Fruit fly (Drosophila melanogaster) whole organism, prepupa: ENCODE results near the gene CG15773.

Source experiments
- Blimp-1 ChIP-seq: fragments of 200-800 bp; sonication (Bioruptor generic); optimal IDR thresholded peaks from 3 replicates; lab custom pipeline; 2017; ENCODE audit warnings: missing biosample characterization, missing genetic modification characterization, mild to moderate bottlenecking, moderate library complexity, missing genetic modification reagents
- CG10631 ChIP-seq: fragments of 200-800 bp; sonication (Bioruptor generic); optimal IDR thresholded peaks from 2 replicates; lab custom pipeline; 2016; ENCODE audit warnings: missing biosample characterization, missing genetic modification characterization
- CG11294 ChIP-seq: fragments of 200-800 bp; sonication (Bioruptor generic); IDR thresholded peaks from 2 replicates; pipeline ENCODE4 v1.3.6; 2022; ENCODE audit warnings: missing biosample characterization, missing genetic modification characterization
- CG1621 ChIP-seq: fragments of 200-800 bp; sonication (Bioruptor generic); optimal IDR thresholded peaks from 3 replicates; lab custom pipeline; 2018; ENCODE audit warnings: missing biosample characterization, mild to moderate bottlenecking, missing genetic modification characterization
- CG3032 ChIP-seq: fragments of 200-800 bp; optimal IDR thresholded peaks from 2 replicates; lab custom pipeline; 2019; ENCODE audit warnings: missing biosample characterization, mild to moderate bottlenecking, missing genetic modification characterization, moderate library complexity
- CG32006 ChIP-seq: fragments of 200-800 bp; sonication (Bioruptor generic); optimal IDR thresholded peaks from 3 replicates; lab custom pipeline; 2017; ENCODE audit warnings: missing biosample characterization, mild to moderate bottlenecking, missing genetic modification characterization
- CG34406 ChIP-seq: fragments of 200-800 bp; sonication (Bioruptor generic); optimal IDR thresholded peaks from 3 replicates; lab custom pipeline; 2016; ENCODE audit warnings: missing biosample characterization, missing genetic modification characterization
- CG4318 ChIP-seq: fragments of 200-800 bp; sonication (Bioruptor generic); optimal IDR thresholded peaks from 3 replicates; lab custom pipeline; 2017; ENCODE audit warnings: missing biosample characterization, mild to moderate bottlenecking, missing genetic modification characterization
- CG6163 ChIP-seq: fragments of 200-800 bp; sonication (Bioruptor generic); IDR thresholded peaks from 3 replicates; pipeline ENCODE4 v1.3.6; 2022; ENCODE audit warnings: missing biosample characterization, missing genetic modification characterization
- CG6276 ChIP-seq: fragments of 200-800 bp; sonication (Bioruptor generic); optimal IDR thresholded peaks from 2 replicates; lab custom pipeline; 2017; ENCODE audit warnings: missing biosample characterization, mild to moderate bottlenecking, missing genetic modification characterization
- CG6792 ChIP-seq: fragments of 200-800 bp; sonication (Bioruptor generic); optimal IDR thresholded peaks from 3 replicates; lab custom pipeline; 2016; ENCODE audit warnings: missing biosample characterization, missing genetic modification characterization
- CG6808 ChIP-seq: fragments of 200-800 bp; sonication (Bioruptor generic); optimal IDR thresholded peaks from 3 replicates; lab custom pipeline; 2017; ENCODE audit warnings: missing biosample characterization, missing genetic modification characterization, mild to moderate bottlenecking, moderate library complexity, missing genetic modification reagents
- CG6854 ChIP-seq: fragments of 200-800 bp; sonication (Bioruptor generic); optimal IDR thresholded peaks from 2 replicates; lab custom pipeline; 2017; ENCODE audit warnings: missing biosample characterization, mild to moderate bottlenecking, missing genetic modification characterization
- CG8119 ChIP-seq: fragments of 200-800 bp; sonication (Bioruptor generic); IDR thresholded peaks from 3 replicates; pipeline ENCODE4 v1.3.6; 2022; ENCODE audit warnings: missing biosample characterization, missing genetic modification characterization
- CG8632 ChIP-seq: fragments of 200-800 bp; sonication (Bioruptor generic); optimal IDR thresholded peaks from 3 replicates; lab custom pipeline; 2016; ENCODE audit warnings: missing biosample characterization, missing genetic modification characterization
- CG9139 ChIP-seq: fragments of 200-800 bp; sonication (Bioruptor generic); optimal IDR thresholded peaks from 3 replicates; lab custom pipeline; 2017; ENCODE audit warnings: missing biosample characterization, mild to moderate bottlenecking, missing genetic modification characterization
- Eip75B ChIP-seq: fragments of 200-800 bp; sonication (Bioruptor generic); optimal IDR thresholded peaks from 3 replicates; lab custom pipeline; 2016; ENCODE audit warnings: missing biosample characterization, missing genetic modification characterization
- Eip78C ChIP-seq: fragments of 200-800 bp; sonication (Bioruptor generic); peaks from one replicate; lab custom pipeline; 2016; ENCODE audit warnings: missing biosample characterization, missing genetic modification characterization
- Ets21C ChIP-seq: fragments of 200-800 bp; sonication (Bioruptor generic); optimal IDR thresholded peaks from 3 replicates; lab custom pipeline; 2016; ENCODE audit warnings: missing biosample characterization, missing genetic modification characterization
- Gug ChIP-seq: fragments of 200-800 bp; sonication (Bioruptor generic); IDR thresholded peaks from 2 replicates; pipeline ENCODE4 v1.3.6; 2022; ENCODE audit warnings: missing biosample characterization, missing genetic modification characterization
- Hr38 ChIP-seq: sonication (Bioruptor generic); optimal IDR thresholded peaks from 2 replicates; lab custom pipeline; 2016; ENCODE audit warnings: missing biosample characterization, missing genetic modification characterization
- Hr4 ChIP-seq: fragments of 200-800 bp; sonication (Bioruptor generic); optimal IDR thresholded peaks from 3 replicates; lab custom pipeline; 2016; ENCODE audit warnings: missing biosample characterization, missing genetic modification characterization
- Lpt ChIP-seq: fragments of 200-800 bp; sonication (Bioruptor generic); optimal IDR thresholded peaks from 3 replicates; lab custom pipeline; 2016; ENCODE audit warnings: missing biosample characterization, missing genetic modification characterization
- Met ChIP-seq: fragments of 200-800 bp; sonication (Bioruptor generic); optimal IDR thresholded peaks from 3 replicates; lab custom pipeline; 2016; ENCODE audit warnings: missing biosample characterization, missing genetic modification characterization
- Smox ChIP-seq: fragments of 200-800 bp; sonication (Bioruptor generic); optimal IDR thresholded peaks from 3 replicates; lab custom pipeline; 2016; ENCODE audit warnings: missing biosample characterization, missing genetic modification characterization
- Sox102F ChIP-seq: fragments of 200-800 bp; sonication (Bioruptor generic); optimal IDR thresholded peaks from 2 replicates; lab custom pipeline; 2016; ENCODE audit warnings: missing biosample characterization, mild to moderate bottlenecking, missing genetic modification characterization
- Sox14 ChIP-seq: fragments of 200-800 bp; sonication (Bioruptor generic); optimal IDR thresholded peaks from 3 replicates; lab custom pipeline; 2016; ENCODE audit warnings: missing biosample characterization, missing genetic modification characterization
- achi ChIP-seq: fragments of 200-800 bp; sonication (Bioruptor generic); optimal IDR thresholded peaks from 3 replicates; lab custom pipeline; 2016; ENCODE audit warnings: missing biosample characterization, missing genetic modification characterization
- cyc ChIP-seq: fragments of 200-800 bp; sonication (Bioruptor generic); optimal IDR thresholded peaks from 3 replicates; lab custom pipeline; 2016; ENCODE audit warnings: missing biosample characterization, missing genetic modification characterization
- esn ChIP-seq: fragments of 200-800 bp; sonication (Bioruptor generic); optimal IDR thresholded peaks from 2 replicates; lab custom pipeline; 2016; ENCODE audit warnings: missing biosample characterization, mild to moderate bottlenecking, missing genetic modification characterization, moderate library complexity
- fd59A ChIP-seq: fragments of 200-800 bp; sonication (Bioruptor generic); optimal IDR thresholded peaks from 2 replicates; lab custom pipeline; 2017; ENCODE audit warnings: missing biosample characterization, mild to moderate bottlenecking, missing genetic modification characterization, missing genetic modification reagents
- fd85E ChIP-seq: fragments of 200-800 bp; sonication (Bioruptor generic); optimal IDR thresholded peaks from 3 replicates; lab custom pipeline; 2016; ENCODE audit warnings: missing biosample characterization, missing genetic modification characterization
- fkh ChIP-seq: fragments of 200-800 bp; sonication (Bioruptor generic); optimal IDR thresholded peaks from 3 replicates; lab custom pipeline; 2017; ENCODE audit warnings: missing biosample characterization, mild to moderate bottlenecking, missing genetic modification characterization, moderate library complexity
- lz ChIP-seq: fragments of 200-800 bp; sonication (Bioruptor generic); optimal IDR thresholded peaks from 3 replicates; lab custom pipeline; 2016; ENCODE audit warnings: missing biosample characterization, missing genetic modification characterization
- pdm3 ChIP-seq: fragments of 200-800 bp; sonication (Bioruptor generic); optimal IDR thresholded peaks from 3 replicates; lab custom pipeline; 2016; ENCODE audit warnings: missing biosample characterization, missing genetic modification characterization
- salr ChIP-seq, 2 experiments: fragments of 200-800 bp; sonication (Bioruptor generic); optimal IDR thresholded peaks; 3 replicates each; lab custom pipeline; 2016 to 2018; ENCODE audit warnings: missing biosample characterization in 2 of 2, missing genetic modification characterization in 2 of 2, mild to moderate bottlenecking in 1 of 2
- spab ChIP-seq: fragments of 200-800 bp; sonication (Bioruptor generic); optimal IDR thresholded peaks from 2 replicates; lab custom pipeline; 2017; ENCODE audit warnings: missing biosample characterization, mild to moderate bottlenecking, missing genetic modification characterization, missing genetic modification reagents
- ss ChIP-seq, 2 experiments: fragments of 200-800 bp; sonication (Bioruptor generic); optimal IDR thresholded peaks; 2 replicates in 1 of 2; 3 replicates in 1 of 2; lab custom pipeline; 2017 to 2018; ENCODE audit warnings: mild to moderate bottlenecking in 2 of 2, missing biosample characterization in 2 of 2, missing genetic modification characterization in 2 of 2, moderate library complexity in 1 of 2
- svp ChIP-seq: fragments of 200-800 bp; sonication (Bioruptor generic); peaks from one replicate; lab custom pipeline; 2016; ENCODE audit warnings: missing biosample characterization, missing genetic modification characterization
- topi ChIP-seq: fragments of 200-800 bp; sonication (Bioruptor generic); optimal IDR thresholded peaks from 3 replicates; lab custom pipeline; 2016; ENCODE audit warnings: missing biosample characterization, missing genetic modification characterization
- vri ChIP-seq: fragments of 200-800 bp; sonication (Bioruptor generic); optimal IDR thresholded peaks from 3 replicates; lab custom pipeline; 2016; ENCODE audit warnings: missing biosample characterization, mild to moderate bottlenecking, missing genetic modification characterization

CG15773 gene

DNA sequence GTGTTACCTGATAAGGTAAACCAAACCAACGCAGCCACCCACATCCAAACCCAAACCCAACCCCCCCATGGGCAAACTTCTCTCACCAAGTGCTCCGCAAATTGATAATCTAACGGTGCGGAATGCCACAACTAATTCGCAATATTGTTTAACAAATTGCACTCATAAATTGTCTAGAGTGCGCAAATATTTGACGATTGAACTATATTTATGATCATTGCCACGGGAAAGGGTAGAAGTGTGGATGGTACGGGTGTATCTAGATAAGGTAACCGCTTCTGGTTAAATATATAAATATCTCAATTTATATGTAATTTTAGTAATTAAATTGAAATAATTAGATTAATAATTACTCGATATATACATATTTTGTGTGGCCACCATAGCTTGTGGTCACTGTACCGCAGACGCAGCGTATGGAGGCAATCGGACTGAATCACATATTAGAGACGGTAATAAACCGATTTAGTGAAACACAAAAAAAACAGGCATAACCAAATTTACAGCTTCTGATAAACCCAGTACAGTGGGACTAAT, 14.0 kb upstream of the CG15773 start (continued):
- TF ChIP-seq esn: peak; percentile 22
- peak; percentile 15 for TF ChIP-seq topi (GFP tag; lab: Kevin White, UChicago)
- TF ChIP-seq CG1621 (tag; lab: Kevin White, UChicago): no peak
- peak; percentile 55; the same call in 2 of the 3 replicates for TF ChIP-seq CG6163 (GFP tag; lab: Robert Waterston, UW)
- no peak for TF ChIP-seq CG6276 (GFP tag; lab: Kevin White, UChicago)
- TF ChIP-seq Lpt (GFP tag; lab: Kevin White, UChicago): no peak
- TF ChIP-seq Sox102F (GFP tag; lab: Kevin White, UChicago): peak; percentile 9
- TF ChIP-seq spab (GFP tag; lab: Kevin White, UChicago): no peak

DNA sequence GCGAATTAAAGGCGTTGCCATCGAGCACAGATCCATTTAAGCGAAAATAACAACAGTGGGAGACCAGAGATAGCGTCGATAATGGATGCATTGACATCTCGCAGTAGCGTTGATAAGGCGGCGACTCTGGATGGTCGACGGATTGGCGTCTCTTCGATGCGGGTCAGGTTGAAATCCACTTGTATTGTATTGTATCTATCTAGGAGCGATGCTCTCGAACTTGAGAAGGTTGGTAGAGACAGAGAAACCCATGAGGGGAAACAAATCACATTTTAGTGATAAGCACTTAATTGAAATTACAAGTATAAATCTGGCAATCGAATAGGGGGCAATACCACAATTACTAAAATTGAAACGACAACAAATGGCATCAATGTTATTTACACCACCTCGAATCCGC, 9.0 kb upstream of the CG15773 start:
- TF ChIP-seq svp (GFP tag; lab: Kevin White, UChicago) (peak; percentile 97), CG4318 (GFP tag; lab: Kevin White, UChicago) (no peak), Eip78C (GFP tag; lab: Kevin White, UChicago) (peak; percentile 55)

DNA sequence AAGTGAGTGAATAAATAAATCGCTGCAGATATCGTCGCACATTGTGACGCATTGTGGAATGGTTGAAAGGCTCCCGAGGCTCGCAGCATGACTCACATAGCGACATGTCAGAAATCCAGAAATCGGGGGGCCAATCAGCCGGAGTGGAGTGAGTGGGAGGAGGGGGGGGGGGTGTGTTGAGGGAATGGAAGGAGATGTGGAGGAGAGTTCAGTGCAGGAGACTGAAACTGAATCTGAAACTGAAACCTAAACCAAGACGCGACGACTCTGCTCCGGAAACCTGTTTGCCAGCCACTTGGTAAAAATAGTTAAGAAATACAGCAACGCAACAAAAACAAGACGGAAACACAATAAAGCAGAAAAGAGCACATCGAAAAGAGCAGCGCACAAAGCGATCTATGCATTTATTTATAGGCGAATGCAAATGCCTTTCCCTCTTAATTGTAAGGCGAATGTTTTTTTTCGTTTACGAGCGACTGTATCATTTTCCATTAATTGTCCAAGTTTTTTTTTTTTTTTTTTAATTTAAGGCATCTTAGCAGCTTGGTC, 8.3 kb upstream of the CG15773 start:
- TF ChIP-seq CG32006: no peak
- no peak for TF ChIP-seq CG6276 (GFP tag; lab: Kevin White, UChicago)
- peak; percentile 52 for TF ChIP-seq CG6808 (GFP tag; lab: Kevin White, UChicago)
- TF ChIP-seq achi (GFP tag; lab: Kevin White, UChicago): no peak
- no peak for TF ChIP-seq CG3032 (tag; lab: Kevin White, UChicago)
- peak; percentile 77 for TF ChIP-seq CG1621 (tag; lab: Kevin White, UChicago)
- TF ChIP-seq CG11294 (GFP tag; lab: Robert Waterston, UW): no peak
- no peak for TF ChIP-seq pdm3 (GFP tag; lab: Kevin White, UChicago)
- no peak for TF ChIP-seq Gug (GFP tag; lab: Robert Waterston, UW)
- TF ChIP-seq vri (GFP tag; lab: Kevin White, UChicago): no peak
- TF ChIP-seq CG8632 (GFP tag; lab: Kevin White, UChicago): no peak
- no peak for TF ChIP-seq Eip75B (GFP tag; lab: Kevin White, UChicago)
- TF ChIP-seq svp (GFP tag; lab: Kevin White, UChicago): no peak
- TF ChIP-seq CG6163 (GFP tag; lab: Robert Waterston, UW): no peak
- peak; percentile 31 for TF ChIP-seq Blimp-1 (GFP tag; lab: Kevin White, UChicago)
- no peak for TF ChIP-seq Met (GFP tag; lab: Kevin White, UChicago)
- no peak for TF ChIP-seq CG6792
- TF ChIP-seq ss (GFP tag; optimal IDR thresholded peaks at IDR 0.05; lab: Kevin White, UChicago): peak in 1 of 2 experiments; percentile 57
- no peak for TF ChIP-seq cyc (GFP tag; lab: Kevin White, UChicago)

DNA sequence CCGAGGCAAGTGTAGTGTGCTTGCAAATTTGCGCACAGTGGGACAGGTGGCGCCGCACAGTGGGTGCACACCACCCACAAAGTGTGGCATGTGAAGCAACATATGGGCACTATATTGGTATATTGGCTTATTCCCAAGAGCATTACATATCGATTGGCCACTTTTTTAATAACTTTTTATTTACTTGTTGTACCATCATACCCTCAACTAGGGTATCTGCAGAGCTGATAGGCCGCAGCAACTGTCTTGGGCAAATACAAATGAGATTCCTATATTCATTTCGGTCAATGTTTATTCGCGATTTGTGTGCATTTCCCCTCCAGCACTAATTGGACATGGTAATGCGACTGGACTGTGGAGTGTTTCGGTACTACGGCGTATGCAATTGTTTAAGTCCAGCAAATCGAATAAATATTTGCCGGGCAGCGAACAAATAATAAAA, 7.8 kb upstream of the CG15773 start:
- peak; percentile 84 for TF ChIP-seq CG11294 (GFP tag; lab: Robert Waterston, UW)
- peak; percentile 89 for TF ChIP-seq Sox14 (GFP tag; lab: Kevin White, UChicago)
- TF ChIP-seq CG3032 (tag; lab: Kevin White, UChicago): peak; percentile 87
- TF ChIP-seq CG8632 (GFP tag; lab: Kevin White, UChicago): peak; percentile 77
- TF ChIP-seq Ets21C (GFP tag; lab: Kevin White, UChicago): peak; percentile 46
- peak; percentile 65 for TF ChIP-seq Met (GFP tag; lab: Kevin White, UChicago)
- peak; percentile 89 for TF ChIP-seq CG4318 (GFP tag; lab: Kevin White, UChicago)
- TF ChIP-seq Blimp-1 (GFP tag; lab: Kevin White, UChicago): no peak
- TF ChIP-seq Smox: peak; percentile 55
- peak; percentile 93 for TF ChIP-seq CG6163 (GFP tag; lab: Robert Waterston, UW)
- TF ChIP-seq Gug (GFP tag; lab: Robert Waterston, UW): peak; percentile 88
- peak; percentile 87 for TF ChIP-seq achi (GFP tag; lab: Kevin White, UChicago)
- peak; percentile 73 for TF ChIP-seq cyc (GFP tag; lab: Kevin White, UChicago)
- TF ChIP-seq CG10631 (GFP tag; lab: Kevin White, UChicago): peak; percentile 87
- TF ChIP-seq fd85E (GFP tag; lab: Kevin White, UChicago): peak; percentile 34
- peak; percentile 28 for TF ChIP-seq Hr38
- peak; percentile 43 for TF ChIP-seq vri (GFP tag; lab: Kevin White, UChicago)
- peak; percentile 78 for TF ChIP-seq topi (GFP tag; lab: Kevin White, UChicago)
- TF ChIP-seq fkh: peak; percentile 83
- TF ChIP-seq CG1621 (tag; lab: Kevin White, UChicago): peak; percentile 73
- no peak for TF ChIP-seq CG6854 (GFP tag; lab: Kevin White, UChicago)
- TF ChIP-seq salr (GFP tag; optimal IDR thresholded peaks at IDR 0.05; lab: Kevin White, UChicago): peak; percentile 72 to 89
- peak; percentile 76 for TF ChIP-seq fd59A (GFP tag; lab: Kevin White, UChicago)
- TF ChIP-seq CG9139 (GFP tag; lab: Kevin White, UChicago): no peak
- TF ChIP-seq lz (GFP tag; lab: Kevin White, UChicago): peak; percentile 77
- TF ChIP-seq CG8119 (GFP tag; lab: Robert Waterston, UW): peak; percentile 89
- peak; percentile 69 for TF ChIP-seq CG6808 (GFP tag; lab: Kevin White, UChicago)
- TF ChIP-seq Hr4 (GFP tag; lab: Kevin White, UChicago): peak; percentile 94
- TF ChIP-seq CG34406 (GFP tag; lab: Kevin White, UChicago): peak; percentile 75
